Worm (Caenorhabditis elegans) whole organism, L4/young adult: Measurements from ENCODE around the gene glb-6.

ENCODE experiments used
- W03F9.2 ChIP-seq: fragments of 150-350 bp; optimal IDR thresholded peaks from 2 replicates; lab custom pipeline; 2014; ENCODE audit warnings: missing biosample characterization, missing genetic modification characterization
- him-1 ChIP-seq: sonication (generic microtip); optimal IDR thresholded peaks from 2 replicates; lab custom pipeline; 2016; ENCODE audit warnings: missing genotype, missing genetic modification reagents, missing genetic modification characterization, missing compliant biosample characterization

ce11 chrV:5570433-5570832 lies at the start of gene glb-6:
- TF ChIP-seq him-1 (tag; lab: Kevin White, UChicago) (no peak), W03F9.2 (no peak)
